Fruit fly (Drosophila melanogaster): ENCODE data around the gene CG31823.
A peak's percentile ranks its signal among the peaks of the same experiment; 100 is the strongest.

Gene CG31823

dm6 chr2L:15909277-15909674 lies 9.0 kb upstream of the CG31823 start:
- TF ChIP-seq CG14655 (GFP tag; optimal IDR thresholded peaks at IDR 0.05) (no peak), CG13204 (GFP tag; optimal IDR thresholded peaks at IDR 0.05) (no peak), fd96Ca (GFP tag; IDR thresholded peaks at IDR 0.05) (no peak), CG32121 (GFP tag; IDR thresholded peaks at IDR 0.05) (no peak), Pif1A (GFP tag; optimal IDR thresholded peaks at IDR 0.05) (peak; percentile 60), CG12605 (GFP tag; IDR thresholded peaks at IDR 0.05) (no peak), Ets98B (GFP tag; IDR thresholded peaks at IDR 0.05) (no peak), CG4496 (GFP tag; IDR thresholded peaks at IDR 0.05) (no peak), gl (tag; optimal IDR thresholded peaks at IDR 0.05) (no peak), CG34367 (tag; optimal IDR thresholded peaks at IDR 0.05) (peak; percentile 61), CG17806 (tag; optimal IDR thresholded peaks at IDR 0.05) (peak; percentile 73), D1 (tag; optimal IDR thresholded peaks at IDR 0.05) (peak; percentile 34), CG8159 (tag; optimal IDR thresholded peaks at IDR 0.05) (peak; percentile 84), CG15710 (tag; optimal IDR thresholded peaks at IDR 0.05) (peak; percentile 83), CG9948 (tag; optimal IDR thresholded peaks at IDR 0.05) (peak; percentile 84), Pif1B (GFP tag; optimal IDR thresholded peaks at IDR 0.05) (no peak), CG10348 (GFP tag; IDR thresholded peaks at IDR 0.05) (no peak)

- TF ChIP-seq CG8301 (tag; optimal IDR thresholded peaks at IDR 0.05) = no peak
- TF ChIP-seq EcR (GFP tag; optimal IDR thresholded peaks at IDR 0.05) = peak; percentile 98
These were observed 8.4 kb upstream of the CG31823 start for dm6 chr2L:15908496-15909276.

dm6 chr2L:15908086-15908485 lies 7.8 kb upstream of the CG31823 start:
- TF ChIP-seq D1 (tag; optimal IDR thresholded peaks at IDR 0.05) (no peak), CG10348 (GFP tag; IDR thresholded peaks at IDR 0.05) (no peak), Pif1B (GFP tag; optimal IDR thresholded peaks at IDR 0.05) (no peak), rn (GFP tag; IDR thresholded peaks at IDR 0.05) (no peak), Ets98B (GFP tag; IDR thresholded peaks at IDR 0.05) (no peak), EcR (GFP tag; optimal IDR thresholded peaks at IDR 0.05) (peak; percentile 65), CG4496 (GFP tag; IDR thresholded peaks at IDR 0.05) (no peak), CG17806 (tag; optimal IDR thresholded peaks at IDR 0.05) (no peak), CG13204 (GFP tag; optimal IDR thresholded peaks at IDR 0.05) (peak; percentile 63), CG15710 (tag; optimal IDR thresholded peaks at IDR 0.05) (no peak), CG9948 (tag; optimal IDR thresholded peaks at IDR 0.05) (no peak)

- TF ChIP-seq EcR (GFP tag; optimal IDR thresholded peaks at IDR 0.05) (peak; percentile 17), CG15710 (tag; optimal IDR thresholded peaks at IDR 0.05) (no peak), gl (tag; optimal IDR thresholded peaks at IDR 0.05) (no peak), fd96Ca (GFP tag; IDR thresholded peaks at IDR 0.05) (no peak), Snoo (tag; optimal IDR thresholded peaks at IDR 0.05) (no peak), CG32121 (GFP tag; IDR thresholded peaks at IDR 0.05) (no peak)
These were observed 7.0 kb upstream of the CG31823 start for dm6 chr2L:15907358-15907757.

- no peak for TF ChIP-seq Ets98B (GFP tag; IDR thresholded peaks at IDR 0.05)
- TF ChIP-seq CG8301 (tag; optimal IDR thresholded peaks at IDR 0.05) = no peak
- no peak for TF ChIP-seq CG15710 (tag; optimal IDR thresholded peaks at IDR 0.05)
- no peak for TF ChIP-seq CG9948 (tag; optimal IDR thresholded peaks at IDR 0.05)
- no peak for TF ChIP-seq CG13204 (GFP tag; optimal IDR thresholded peaks at IDR 0.05)
- TF ChIP-seq EcR (GFP tag; optimal IDR thresholded peaks at IDR 0.05) = no peak
- no peak for TF ChIP-seq CG32121 (GFP tag; IDR thresholded peaks at IDR 0.05)
- no peak for TF ChIP-seq Snoo (tag; optimal IDR thresholded peaks at IDR 0.05)
- no peak for TF ChIP-seq CG10348 (GFP tag; IDR thresholded peaks at IDR 0.05)
- TF ChIP-seq CG34367 (tag; optimal IDR thresholded peaks at IDR 0.05) = no peak
These were observed 3.4 kb upstream of the CG31823 start for dm6 chr2L:15903725-15904124.

dm6 chr2L:15902310-15902709 lies 2.0 kb upstream of the CG31823 start, which contains the start of gene CG31821:
Gene CG31821, minus strand, starts transcription at chr2L:15902410.
- TF ChIP-seq Pif1A (GFP tag; optimal IDR thresholded peaks at IDR 0.05) (no peak), CG32121 (GFP tag; IDR thresholded peaks at IDR 0.05) (no peak), Ets98B (GFP tag; IDR thresholded peaks at IDR 0.05) (no peak), CG8159 (tag; optimal IDR thresholded peaks at IDR 0.05) (no peak), CG34367 (tag; optimal IDR thresholded peaks at IDR 0.05) (no peak), CG15710 (tag; optimal IDR thresholded peaks at IDR 0.05) (no peak), gl (tag; optimal IDR thresholded peaks at IDR 0.05) (no peak), CG14655 (GFP tag; optimal IDR thresholded peaks at IDR 0.05) (no peak), CG13204 (GFP tag; optimal IDR thresholded peaks at IDR 0.05) (no peak), D1 (tag; optimal IDR thresholded peaks at IDR 0.05) (no peak), fd96Ca (GFP tag; IDR thresholded peaks at IDR 0.05) (no peak), CG12605 (GFP tag; IDR thresholded peaks at IDR 0.05) (no peak), rn (GFP tag; IDR thresholded peaks at IDR 0.05) (no peak), Snoo (tag; optimal IDR thresholded peaks at IDR 0.05) (no peak), EcR (GFP tag; optimal IDR thresholded peaks at IDR 0.05) (no peak)

- TF ChIP-seq CG9948 (tag; optimal IDR thresholded peaks at IDR 0.05) (no peak), D1 (tag; optimal IDR thresholded peaks at IDR 0.05) (no peak), Pif1A (GFP tag; optimal IDR thresholded peaks at IDR 0.05) (no peak), CG13204 (GFP tag; optimal IDR thresholded peaks at IDR 0.05) (no peak), CG17806 (tag; optimal IDR thresholded peaks at IDR 0.05) (no peak), rn (GFP tag; IDR thresholded peaks at IDR 0.05) (no peak), CG4496 (GFP tag; IDR thresholded peaks at IDR 0.05) (no peak), Ets98B (GFP tag; IDR thresholded peaks at IDR 0.05) (no peak), EcR (GFP tag; optimal IDR thresholded peaks at IDR 0.05) (no peak), Pif1B (GFP tag; optimal IDR thresholded peaks at IDR 0.05) (no peak), CG32121 (GFP tag; IDR thresholded peaks at IDR 0.05) (no peak), CG34367 (tag; optimal IDR thresholded peaks at IDR 0.05) (no peak), CG8159 (tag; optimal IDR thresholded peaks at IDR 0.05) (no peak), CG8301 (tag; optimal IDR thresholded peaks at IDR 0.05) (no peak), CG15710 (tag; optimal IDR thresholded peaks at IDR 0.05) (no peak)
These were observed 5.2 kb downstream of the CG31823 start, which contains the start of gene CG31735 for dm6 chr2L:15895154-15895553. Gene CG31735, plus strand, starts transcription at chr2L:15895454.

Measured in whole organism, pupa.